Fruit fly (Drosophila melanogaster) whole organism, embryonic: Measurements from ENCODE around the gene CG43245.

ENCODE experiments used
- Awh ChIP-seq: fragments of 200-800 bp; sonication (Bioruptor generic); IDR thresholded peaks from 2 replicates; pipeline ENCODE4, ENCODE4 v1.3.6; 2022; ENCODE audit warnings: missing biosample characterization, missing genetic modification characterization
- B-H2 ChIP-seq: fragments of 200-800 bp; sonication (Bioruptor generic); optimal IDR thresholded peaks from 2 replicates; lab custom pipeline; 2018; ENCODE audit warnings: missing biosample characterization, mild to moderate bottlenecking, missing genetic modification characterization
- CG13894 ChIP-seq: fragments of 200-800 bp; sonication (Bioruptor generic); optimal IDR thresholded peaks from 3 replicates; lab custom pipeline; 2018; ENCODE audit warnings: missing biosample characterization, mild to moderate bottlenecking, missing genetic modification characterization, moderate library complexity
- CG14667 ChIP-seq: fragments of 200-800 bp; sonication (Bioruptor generic); IDR thresholded peaks from 2 replicates; pipeline ENCODE4 v1.3.6; 2022; ENCODE audit warnings: missing biosample characterization, missing genetic modification characterization
- CG15011 ChIP-seq: fragments of 200-800 bp; sonication (Bioruptor generic); optimal IDR thresholded peaks from 3 replicates; lab custom pipeline; 2018; ENCODE audit warnings: missing biosample characterization, mild to moderate bottlenecking, missing genetic modification characterization
- CG15601 ChIP-seq: fragments of 200-800 bp; sonication (Bioruptor generic); optimal IDR thresholded peaks from 3 replicates; lab custom pipeline; 2019; ENCODE audit warnings: missing biosample characterization, mild to moderate bottlenecking, missing genetic modification characterization, moderate library complexity
- CG16863 ChIP-seq: fragments of 200-800 bp; sonication (Bioruptor generic); optimal IDR thresholded peaks from 3 replicates; lab custom pipeline; 2016; ENCODE audit warnings: missing biosample characterization, missing genetic modification characterization
- CG17328 ChIP-seq: fragments of 200-800 bp; sonication (Bioruptor generic); IDR thresholded peaks from 2 replicates; pipeline ENCODE4 v1.3.6; 2022; ENCODE audit warnings: missing biosample characterization, missing genetic modification characterization
- CG17802 ChIP-seq: fragments of 200-800 bp; sonication (Bioruptor generic); optimal IDR thresholded peaks from 2 replicates; lab custom pipeline; 2018; ENCODE audit warnings: missing biosample characterization, mild to moderate bottlenecking, missing genetic modification characterization, moderate library complexity
- CG2712 ChIP-seq: fragments of 200-800 bp; optimal IDR thresholded peaks from 3 replicates; lab custom pipeline; 2019; ENCODE audit warnings: missing biosample characterization, mild to moderate bottlenecking, missing genetic modification characterization, moderate library complexity
- CG34224 ChIP-seq: fragments of 200-800 bp; sonication (Bioruptor generic); IDR thresholded peaks from 3 replicates; pipeline ENCODE4 v1.3.6; 2022; ENCODE audit warnings: missing biosample characterization, missing genetic modification characterization; ENCODE audit not compliant: partially characterized antibody
- CG5180 ChIP-seq: fragments of 200-800 bp; sonication (Bioruptor generic); optimal IDR thresholded peaks from 3 replicates; lab custom pipeline; 2017; ENCODE audit warnings: missing biosample characterization, missing genetic modification characterization, mild to moderate bottlenecking, moderate library complexity, missing genetic modification reagents
- CG6813 ChIP-seq: fragments of 200-800 bp; sonication (Bioruptor generic); optimal IDR thresholded peaks from 2 replicates; lab custom pipeline; 2017; ENCODE audit warnings: missing biosample characterization, missing genetic modification characterization, mild to moderate bottlenecking, moderate library complexity, missing genetic modification reagents
- Dad ChIP-seq: fragments of 200-800 bp; sonication (Bioruptor generic); optimal IDR thresholded peaks from 3 replicates; lab custom pipeline; 2016; ENCODE audit warnings: missing biosample characterization, missing genetic modification characterization
- HLH3B ChIP-seq: fragments of 200-800 bp; sonication (Bioruptor generic); IDR thresholded peaks from 2 replicates; pipeline ENCODE4 v1.3.6; 2022; ENCODE audit warnings: missing biosample characterization, missing genetic modification characterization
- Hey ChIP-seq: fragments of 200-800 bp; sonication (Bioruptor generic); optimal IDR thresholded peaks from 3 replicates; lab custom pipeline; 2018; ENCODE audit warnings: missing biosample characterization, mild to moderate bottlenecking, missing genetic modification characterization
- Med ChIP-seq: fragments of 200-800 bp; sonication (Bioruptor generic); peaks from one replicate; lab custom pipeline; 2016; ENCODE audit warnings: missing biosample characterization, missing genetic modification characterization, mild to moderate bottlenecking, inconsistent platforms, moderate library complexity
- NK7.1 ChIP-seq: fragments of 200-800 bp; sonication (Bioruptor generic); optimal IDR thresholded peaks from 3 replicates; lab custom pipeline; 2016; ENCODE audit warnings: missing biosample characterization, missing genetic modification characterization
- Side ChIP-seq: fragments of 200-800 bp; sonication (Bioruptor generic); optimal IDR thresholded peaks from 2 replicates; lab custom pipeline; 2016; ENCODE audit warnings: missing biosample characterization, missing genetic modification characterization
- Trl ChIP-seq, 3 experiments: fragments of >200 bp in 2 of 3; fragments of 200-800 bp in 1 of 3; sonication (Bioruptor generic) in 1 of 3; optimal IDR thresholded peaks; 2 replicates in 1 of 3; 3 replicates in 2 of 3; lab custom pipeline; 2016 to 2017; ENCODE audit warnings: missing biosample characterization in 1 of 3, missing genetic modification characterization in 1 of 3
- Usf ChIP-seq: fragments of 200-800 bp; sonication (Bioruptor generic); optimal IDR thresholded peaks from 2 replicates; lab custom pipeline; 2017; ENCODE audit warnings: missing genotype, missing biosample characterization, missing genetic modification characterization
- Xrp1 ChIP-seq: fragments of 200-800 bp; sonication (Bioruptor generic); IDR thresholded peaks from 2 replicates; pipeline ENCODE4 v1.3.6; 2022; ENCODE audit warnings: missing biosample characterization, missing genetic modification characterization
- abd-A ChIP-seq: fragments of 200-800 bp; sonication (Bioruptor generic); optimal IDR thresholded peaks from 3 replicates; lab custom pipeline; 2019; ENCODE audit warnings: missing biosample characterization, mild to moderate bottlenecking, missing genetic modification characterization, moderate library complexity
- bsh ChIP-seq, 2 experiments: fragments of 200-800 bp; sonication (Bioruptor generic); optimal IDR thresholded peaks; 2 replicates each; lab custom pipeline; 2017 to 2018; ENCODE audit warnings: mild to moderate bottlenecking in 2 of 2, missing biosample characterization in 2 of 2, missing genetic modification characterization in 2 of 2, moderate library complexity in 1 of 2
- caup ChIP-seq: fragments of 200-800 bp; sonication (Bioruptor generic); optimal IDR thresholded peaks from 3 replicates; lab custom pipeline; 2017; ENCODE audit warnings: missing biosample characterization, mild to moderate bottlenecking, missing genetic modification characterization, moderate library complexity; ENCODE audit not compliant: severe bottlenecking
- chinmo ChIP-seq: fragments of 200-800 bp; sonication (Bioruptor generic); IDR thresholded peaks from 4 replicates; pipeline ENCODE4 v1.3.6; 2022; ENCODE audit warnings: missing biosample characterization, missing genetic modification characterization; ENCODE audit not compliant: partially characterized antibody
- ci ChIP-seq: fragments of 200-800 bp; sonication (Bioruptor generic); IDR thresholded peaks from 3 replicates; pipeline ENCODE4 v1.3.6; 2022; ENCODE audit warnings: missing biosample characterization, missing genetic modification characterization
- corto ChIP-seq: fragments of 200-800 bp; sonication (Bioruptor generic); optimal IDR thresholded peaks from 2 replicates; lab custom pipeline; 2016; ENCODE audit warnings: missing biosample characterization, mild to moderate bottlenecking, missing genetic modification characterization, moderate library complexity
- croc ChIP-seq: fragments of 200-800 bp; sonication (Bioruptor generic); conservative IDR thresholded peaks from 3 replicates; pipeline ENCODE4 v1.3.6; 2022; ENCODE audit warnings: missing biosample characterization, missing genetic modification characterization
- crol ChIP-seq: fragments of 200-800 bp; sonication (Bioruptor generic); IDR thresholded peaks from 2 replicates; pipeline ENCODE4 v1.3.6; 2022; ENCODE audit warnings: missing biosample characterization, missing genetic modification characterization
- grn ChIP-seq: fragments of 200-800 bp; sonication (Bioruptor generic); optimal IDR thresholded peaks from 3 replicates; lab custom pipeline; 2017; ENCODE audit warnings: missing biosample characterization, missing genetic modification characterization
- h ChIP-seq: fragments of >200 bp; optimal IDR thresholded peaks from 2 replicates; lab custom pipeline; 2017
- lab ChIP-seq: fragments of 200-800 bp; sonication (Bioruptor generic); optimal IDR thresholded peaks from 3 replicates; lab custom pipeline; 2017; ENCODE audit warnings: missing biosample characterization, missing genetic modification characterization, mild to moderate bottlenecking, moderate library complexity, missing genetic modification reagents
- lbe ChIP-seq: fragments of 200-800 bp; sonication (Bioruptor generic); optimal IDR thresholded peaks from 2 replicates; lab custom pipeline; 2016; ENCODE audit warnings: missing biosample characterization, mild to moderate bottlenecking, missing genetic modification characterization
- nom ChIP-seq: fragments of 200-800 bp; sonication (Bioruptor generic); optimal IDR thresholded peaks from 2 replicates; lab custom pipeline; 2017; ENCODE audit warnings: missing biosample characterization, missing genetic modification characterization, mild to moderate bottlenecking, moderate library complexity, missing genetic modification reagents
- oc ChIP-seq: fragments of 200-800 bp; sonication (Bioruptor generic); optimal IDR thresholded peaks from 2 replicates; lab custom pipeline; 2018; ENCODE audit warnings: missing biosample characterization, mild to moderate bottlenecking, missing genetic modification characterization, moderate library complexity
- pan ChIP-seq, 4 experiments: fragments of >200 bp in 3 of 4; fragments of 200-800 bp in 1 of 4; sonication (Bioruptor generic) in 1 of 4; optimal IDR thresholded peaks in 3 of 4; IDR thresholded peaks in 1 of 4; 2 replicates each; pipeline versions ENCODE4 v1.3.6 to Lab custom; 2017 to 2022; ENCODE audit warnings: missing biosample characterization in 2 of 4, missing genetic modification characterization in 2 of 4, mixed read lengths in 1 of 4
- phol ChIP-seq: fragments of 200-800 bp; sonication (Bioruptor generic); optimal IDR thresholded peaks from 3 replicates; lab custom pipeline; 2018; ENCODE audit warnings: missing biosample characterization, mild to moderate bottlenecking, missing genetic modification characterization, moderate library complexity
- rib ChIP-seq: fragments of 200-800 bp; sonication (Bioruptor generic); IDR thresholded peaks from 2 replicates; pipeline ENCODE4 v1.3.6; 2022; ENCODE audit warnings: missing biosample characterization, missing genetic modification characterization
- salm ChIP-seq: fragments of 200-800 bp; sonication (Bioruptor generic); optimal IDR thresholded peaks from 2 replicates; lab custom pipeline; 2018; ENCODE audit warnings: missing biosample characterization, mild to moderate bottlenecking, missing genetic modification characterization
- sens ChIP-seq: fragments of 200-800 bp; sonication (Bioruptor generic); peaks from one replicate; lab custom pipeline; 2016; ENCODE audit warnings: missing biosample characterization, missing genetic modification characterization
- slp2 ChIP-seq: fragments of 200-800 bp; sonication (Bioruptor generic); optimal IDR thresholded peaks from 2 replicates; lab custom pipeline; 2016; ENCODE audit warnings: missing biosample characterization, missing genetic modification characterization
- sob ChIP-seq: fragments of 200-800 bp; sonication (Bioruptor generic); IDR thresholded peaks from 2 replicates; pipeline ENCODE4 v1.3.6; 2022; ENCODE audit warnings: missing biosample characterization, missing genetic modification characterization
- sqz ChIP-seq: fragments of 200-800 bp; sonication (Bioruptor generic); optimal IDR thresholded peaks from 3 replicates; lab custom pipeline; 2018; ENCODE audit warnings: missing biosample characterization, mild to moderate bottlenecking, missing genetic modification characterization
- unc-4 ChIP-seq: fragments of 200-800 bp; sonication (Bioruptor generic); IDR thresholded peaks from 2 replicates; pipeline ENCODE4 v1.3.6; 2022; ENCODE audit warnings: missing biosample characterization, missing genetic modification characterization; ENCODE audit not compliant: partially characterized antibody
- z ChIP-seq: fragments of 200-800 bp; sonication (Bioruptor generic); IDR thresholded peaks from 3 replicates; pipeline ENCODE4 v1.3.6; 2022; ENCODE audit warnings: missing biosample characterization, missing genetic modification characterization

The CG43245 gene

DNA sequence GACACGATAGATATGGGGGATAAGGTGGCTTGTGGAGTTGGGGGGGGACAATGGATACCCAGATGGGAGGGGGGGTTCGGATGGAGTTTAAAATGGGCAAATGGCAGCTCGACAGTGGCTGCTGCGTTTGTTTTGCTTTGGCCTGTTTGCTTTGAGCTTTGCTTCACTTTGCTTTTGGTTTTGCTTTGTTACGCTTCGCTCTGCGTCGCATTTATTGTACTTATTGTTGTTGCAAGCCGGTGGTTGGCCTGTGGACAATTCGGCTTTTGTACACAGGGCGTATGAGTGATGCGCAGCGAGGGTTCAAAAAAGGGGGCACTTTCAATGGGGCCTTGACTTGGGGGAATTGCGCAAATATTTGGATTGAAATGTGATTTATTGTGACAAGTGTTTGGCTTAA is 30.6 kb upstream of the CG43245 start (continued):
- peak; percentile 34; the same call in 1 of the 2 replicates for TF ChIP-seq CG17328
- TF ChIP-seq caup, result no peak
- TF ChIP-seq h (lab: Kevin White, UChicago), result no peak
- peak; percentile 29 for TF ChIP-seq lab (GFP tag; lab: Kevin White, UChicago)
- TF ChIP-seq CG2712, result no peak
- no peak for TF ChIP-seq CG17802 (tag; lab: Kevin White, UChicago)
- peak; percentile 26 for TF ChIP-seq CG15601 (tag; lab: Kevin White, UChicago)
- TF ChIP-seq oc (tag; lab: Kevin White, UChicago), result peak; percentile 7
- TF ChIP-seq Med (GFP tag; lab: Kevin White, UChicago), result peak; percentile 68
- TF ChIP-seq Dad (GFP tag; lab: Kevin White, UChicago), result no peak
- peak; percentile 48 for TF ChIP-seq abd-A (tag; lab: Kevin White, UChicago)
- TF ChIP-seq z (GFP tag; lab: Robert Waterston, UW), result peak; percentile 63; the same call in 2 of the 3 replicates
- TF ChIP-seq CG16863 (GFP tag; lab: Kevin White, UChicago), result no peak
- TF ChIP-seq Awh (GFP tag; lab: Robert Waterston, UW), result peak; percentile 53
- no peak for TF ChIP-seq phol (tag; lab: Kevin White, UChicago)
- peak; percentile 39; the same call in 1 of the 2 replicates for TF ChIP-seq Xrp1 (GFP tag; lab: Robert Waterston, UW)
- peak; percentile 26 for TF ChIP-seq salm
- TF ChIP-seq bsh (GFP tag; optimal IDR thresholded peaks at IDR 0.05; lab: Kevin White, UChicago), result peak in 1 of 2 experiments; percentile 26
- TF ChIP-seq Side (GFP tag; lab: Kevin White, UChicago), result no peak
- TF ChIP-seq sob (GFP tag; lab: Robert Waterston, UW), result peak; percentile 33; the same call in 1 of the 2 replicates
- TF ChIP-seq NK7.1 (GFP tag; lab: Kevin White, UChicago), result no peak
- TF ChIP-seq, all 482 proteins: peak for 74

DNA sequence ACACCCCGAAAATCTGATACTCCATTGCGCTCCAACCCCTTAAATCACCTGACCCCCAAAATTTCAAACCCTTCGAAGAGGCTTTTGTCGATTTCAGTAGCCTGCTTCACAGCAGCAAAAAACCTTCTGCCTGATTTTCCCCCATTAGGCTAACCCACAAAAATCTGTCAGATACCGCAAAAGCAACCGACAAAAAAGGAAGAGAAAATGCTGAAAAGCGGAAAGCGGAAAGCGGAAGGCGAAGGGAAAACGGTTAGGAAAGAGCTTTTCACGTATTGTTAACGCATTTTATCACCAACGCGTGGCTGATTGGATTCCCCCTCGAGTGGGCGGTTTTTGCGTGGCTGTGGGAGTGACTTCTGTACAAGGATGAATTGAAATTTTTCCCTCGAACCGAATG is 29.5 kb upstream of the CG43245 start:
- TF ChIP-seq CG15011 (GFP tag; lab: Kevin White, UChicago), result peak; percentile 13
- TF ChIP-seq CG13894, result peak; percentile 65
- no peak for TF ChIP-seq CG14667 (GFP tag; lab: Robert Waterston, UW)
- TF ChIP-seq CG6813, result peak; percentile 2
- peak; percentile 83 for TF ChIP-seq abd-A (tag; lab: Kevin White, UChicago)
- TF ChIP-seq Hey (tag; lab: Kevin White, UChicago), result peak; percentile 12
- TF ChIP-seq HLH3B (GFP tag; lab: Robert Waterston, UW), result no peak

DNA sequence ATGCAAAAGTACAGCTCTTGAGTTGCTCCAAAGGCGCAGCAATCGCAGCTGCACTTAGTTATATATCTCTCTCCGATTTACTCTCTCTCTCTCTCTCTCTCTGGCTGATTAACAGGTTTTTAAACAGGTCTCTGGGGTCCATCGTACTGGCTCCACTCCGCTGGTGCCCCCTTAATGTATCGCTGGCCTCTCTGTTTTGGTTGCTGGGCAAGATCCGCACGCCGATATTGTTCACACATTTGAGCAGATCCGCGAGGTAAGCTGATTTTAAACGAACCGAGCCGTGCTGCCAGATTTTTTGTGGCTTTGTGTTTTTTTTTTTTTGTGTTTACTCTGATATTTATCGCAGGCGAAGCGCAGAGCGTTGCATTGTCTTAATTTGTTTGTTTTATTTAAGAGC is 28.9 kb upstream of the CG43245 start:
- TF ChIP-seq CG15011 (GFP tag; lab: Kevin White, UChicago), result no peak
- TF ChIP-seq sqz (GFP tag; lab: Kevin White, UChicago), result peak; percentile 69
- no peak for TF ChIP-seq pan (optimal IDR thresholded peaks at IDR 0.05; lab: Kevin White, UChicago)
- peak in 1 of 2 experiments; percentile 18 for TF ChIP-seq pan (GFP tag; optimal IDR thresholded peaks at IDR 0.05 in 1 of 2, IDR thresholded peaks at IDR 0.05 in 1 of 2)
- 0 out of 3 replicates have a peak, but pooled peaks have one; percentile 42 for TF ChIP-seq ci (GFP tag; lab: Robert Waterston, UW)
- no peak for TF ChIP-seq slp2 (GFP tag; lab: Kevin White, UChicago)
- TF ChIP-seq crol (GFP tag; lab: Robert Waterston, UW), result peak; percentile 22; the same call in 1 of the 2 replicates
- TF ChIP-seq croc (GFP tag; lab: Robert Waterston, UW), result no peak
- 0 out of 2 replicates have a peak, but pooled peaks have one; percentile 45 for TF ChIP-seq rib (GFP tag; lab: Robert Waterston, UW)
- peak; percentile 86; the same call in 2 of the 4 replicates for TF ChIP-seq chinmo (GFP tag; lab: Robert Waterston, UW)
- TF ChIP-seq grn, result peak; percentile 72
- TF ChIP-seq corto (GFP tag; lab: Kevin White, UChicago), result peak; percentile 34
- TF ChIP-seq Trl (optimal IDR thresholded peaks at IDR 0.05; lab: Kevin White, UChicago), result peak; percentile 64 to 65
- no peak for TF ChIP-seq Trl (GFP tag; optimal IDR thresholded peaks at IDR 0.05; lab: Kevin White, UChicago)
- 0 out of 3 replicates have a peak, but pooled peaks have one; percentile 27 for TF ChIP-seq CG34224 (GFP tag; lab: Robert Waterston, UW)
- peak; percentile 66 for TF ChIP-seq lbe (GFP tag; lab: Kevin White, UChicago)
- TF ChIP-seq B-H2, result peak; percentile 18
- TF ChIP-seq Usf (GFP tag; lab: Kevin White, UChicago), result no peak
- peak; percentile 1 for TF ChIP-seq sens
- peak; percentile 73 for TF ChIP-seq nom (GFP tag; lab: Kevin White, UChicago)
- TF ChIP-seq CG5180, result peak; percentile 13
- peak; percentile 10 for TF ChIP-seq Med (GFP tag; lab: Kevin White, UChicago)
- TF ChIP-seq oc (tag; lab: Kevin White, UChicago), result peak; percentile 39
- TF ChIP-seq unc-4, result 0 out of 2 replicates have a peak, but pooled peaks have one; percentile 13
